Worm (Caenorhabditis elegans) whole organism, early embryonic: ENCODE results near the gene Y25C1A.8.

Experiments
- aly-1 ChIP-seq: sonication (generic microtip); optimal IDR thresholded peaks from 2 replicates; lab custom pipeline; 2016; ENCODE audit warnings: missing genetic modification characterization, missing compliant biosample characterization
- ama-1 ChIP-seq: fragments of 150-350 bp; optimal IDR thresholded peaks from 2 replicates; lab custom pipeline; 2014
- ceh-13 ChIP-seq: fragments of 200-800 bp; sonication (Bioruptor generic); optimal IDR thresholded peaks from 2 replicates; lab custom pipeline; 2018; ENCODE audit warnings: mild to moderate bottlenecking, missing genetic modification characterization, missing compliant biosample characterization
- ceh-36 ChIP-seq: sonication (generic microtip); optimal IDR thresholded peaks from 2 replicates; lab custom pipeline; 2016; ENCODE audit warnings: missing genetic modification characterization, inconsistent platforms, missing compliant biosample characterization
- ets-7 ChIP-seq: sonication (generic microtip); optimal IDR thresholded peaks from 2 replicates; lab custom pipeline; 2016; ENCODE audit warnings: missing genotype, missing genetic modification characterization, missing compliant biosample characterization
- hmbx-1 ChIP-seq: sonication (generic microtip); optimal IDR thresholded peaks from 2 replicates; lab custom pipeline; 2016; ENCODE audit warnings: mild to moderate bottlenecking, missing genetic modification characterization, missing compliant biosample characterization
- hnd-1 ChIP-seq: sonication (generic microtip); optimal IDR thresholded peaks from 2 replicates; lab custom pipeline; 2016; ENCODE audit warnings: missing genetic modification characterization, missing compliant biosample characterization
- tbx-37 ChIP-seq: fragments of 200-800 bp; sonication (Bioruptor generic); conservative IDR thresholded peaks from 2 replicates; pipeline ENCODE4 v1.3.6; 2022; ENCODE audit warnings: missing genetic modification reagents, missing genetic modification characterization, missing compliant biosample characterization

DNA sequence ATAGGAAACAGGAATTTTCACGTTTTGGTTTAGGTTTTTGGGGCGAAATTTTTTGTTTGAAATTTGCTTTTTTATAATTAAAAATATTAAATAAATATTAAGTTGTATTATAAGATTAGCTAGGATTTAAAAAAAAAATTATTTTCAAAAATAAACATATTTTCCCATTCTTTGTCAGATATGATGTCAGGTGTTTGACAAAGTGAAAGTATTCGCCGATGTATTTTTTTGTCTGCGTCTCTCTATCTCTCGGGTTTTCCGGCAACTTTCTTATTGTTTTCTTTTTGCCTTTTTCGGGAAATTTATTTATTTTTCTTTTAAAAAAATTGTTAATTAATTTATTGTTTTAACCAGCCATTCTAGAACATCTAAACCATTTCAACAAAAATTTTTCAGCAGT lies 46.3 kb downstream of the Y25C1A.8 start:
- TF ChIP-seq hnd-1 (tag; lab: Kevin White, UChicago), result no peak
- no peak for TF ChIP-seq ceh-13
- no peak for TF ChIP-seq ama-1 (lab: Kevin White, UChicago)
- TF ChIP-seq ceh-36 (tag; lab: Kevin White, UChicago), result no peak
- TF ChIP-seq tbx-37, result no peak
- no peak for TF ChIP-seq ets-7 (tag; lab: Kevin White, UChicago)
- TF ChIP-seq hmbx-1, result no peak
- no peak for TF ChIP-seq aly-1 (tag; lab: Kevin White, UChicago)
